Fruit fly (Drosophila melanogaster) whole organism, embryonic: ENCODE results near the gene Capr.
A peak's percentile ranks its signal among the peaks of the same experiment; 100 is the strongest.

Source experiments
- Atf6 ChIP-seq: fragments of 200-800 bp; sonication (Bioruptor generic); IDR thresholded peaks from 2 replicates; pipeline ENCODE4 v1.3.6; 2022; ENCODE audit warnings: missing biosample characterization, missing genetic modification characterization
- BEAF-32 ChIP-seq: fragments of 200-800 bp; sonication (Bioruptor generic); optimal IDR thresholded peaks from 3 replicates; lab custom pipeline; 2017; ENCODE audit warnings: missing biosample characterization, missing genetic modification characterization, mild to moderate bottlenecking, moderate library complexity, missing genetic modification reagents
- CG11560 ChIP-seq: fragments of 200-800 bp; sonication (Bioruptor generic); IDR thresholded peaks from 3 replicates; pipeline ENCODE4 v1.3.6; 2022; ENCODE audit warnings: missing biosample characterization, missing genetic modification characterization
- CG12744 ChIP-seq: fragments of 200-800 bp; sonication (Bioruptor generic); optimal IDR thresholded peaks from 2 replicates; lab custom pipeline; 2016; ENCODE audit warnings: missing biosample characterization, missing genetic modification characterization
- CG13123 ChIP-seq: fragments of 200-800 bp; sonication (Bioruptor generic); optimal IDR thresholded peaks from 2 replicates; lab custom pipeline; 2016; ENCODE audit warnings: missing biosample characterization, missing genetic modification characterization
- CG13287 ChIP-seq: fragments of 200-800 bp; sonication (Bioruptor generic); IDR thresholded peaks from 2 replicates; pipeline ENCODE4 v1.3.6; 2022; ENCODE audit warnings: missing biosample characterization, missing genetic modification characterization; ENCODE audit not compliant: partially characterized antibody
- CG17912 ChIP-seq: fragments of 200-800 bp; sonication (Bioruptor generic); optimal IDR thresholded peaks from 2 replicates; lab custom pipeline; 2018; ENCODE audit warnings: missing biosample characterization, mild to moderate bottlenecking, missing genetic modification characterization
- CG2120 ChIP-seq: fragments of 200-800 bp; sonication (Bioruptor generic); optimal IDR thresholded peaks from 3 replicates; lab custom pipeline; 2016; ENCODE audit warnings: missing biosample characterization, missing genetic modification characterization
- CG31224 ChIP-seq: fragments of 200-800 bp; sonication (Bioruptor generic); IDR thresholded peaks from 2 replicates; pipeline ENCODE4 v1.3.6; 2022; ENCODE audit warnings: missing biosample characterization, missing genetic modification characterization
- CG33213 ChIP-seq: fragments of 200-800 bp; sonication (Bioruptor generic); optimal IDR thresholded peaks from 3 replicates; lab custom pipeline; 2016; ENCODE audit warnings: missing biosample characterization, missing genetic modification characterization
- CG4404 ChIP-seq: fragments of 200-800 bp; sonication (Bioruptor generic); IDR thresholded peaks from 2 replicates; pipeline ENCODE4 v1.3.6; 2022; ENCODE audit warnings: missing biosample characterization, missing genetic modification characterization
- CG6175 ChIP-seq: fragments of 200-800 bp; sonication (Bioruptor generic); IDR thresholded peaks from 3 replicates; pipeline ENCODE4 v1.3.6; 2022; ENCODE audit warnings: missing biosample characterization, missing genetic modification characterization
- CG7839 ChIP-seq: fragments of 200-800 bp; sonication (Bioruptor generic); optimal IDR thresholded peaks from 3 replicates; lab custom pipeline; 2018; ENCODE audit warnings: missing biosample characterization, mild to moderate bottlenecking, missing genetic modification characterization, moderate library complexity
- CG8944 ChIP-seq: fragments of 200-800 bp; sonication (Bioruptor generic); optimal IDR thresholded peaks from 3 replicates; lab custom pipeline; 2016; ENCODE audit warnings: missing biosample characterization, missing genetic modification characterization
- CHES-1-like ChIP-seq: fragments of 200-800 bp; sonication (Bioruptor generic); optimal IDR thresholded peaks from 2 replicates; lab custom pipeline; 2016; ENCODE audit warnings: missing biosample characterization, missing genetic modification characterization
- CoRest ChIP-seq: fragments of 200-800 bp; sonication (Bioruptor generic); optimal IDR thresholded peaks from 3 replicates; lab custom pipeline; 2018; ENCODE audit warnings: missing biosample characterization, mild to moderate bottlenecking, missing genetic modification characterization, moderate library complexity
- Doc3 ChIP-seq: fragments of 200-800 bp; sonication (Bioruptor generic); IDR thresholded peaks from 3 replicates; pipeline ENCODE4 v1.3.6; 2022; ENCODE audit warnings: missing biosample characterization, missing genetic modification characterization; ENCODE audit not compliant: partially characterized antibody
- Eip74EF ChIP-seq, 2 experiments: fragments of 200-800 bp in 1 of 2; fragments of >200 bp in 1 of 2; sonication (Bioruptor generic) in 1 of 2; optimal IDR thresholded peaks; 2 replicates each; lab custom pipeline; 2017 to 2019; ENCODE audit warnings: missing biosample characterization in 2 of 2, missing genetic modification characterization in 2 of 2, mild to moderate bottlenecking in 1 of 2, moderate library complexity in 1 of 2
- GATAe ChIP-seq: fragments of 200-800 bp; sonication (Bioruptor generic); conservative IDR thresholded peaks from 2 replicates; pipeline ENCODE4 v1.3.6; 2022; ENCODE audit warnings: missing biosample characterization, missing genetic modification characterization
- HHEX ChIP-seq: fragments of 200-800 bp; sonication (Bioruptor generic); optimal IDR thresholded peaks from 3 replicates; lab custom pipeline; 2017; ENCODE audit warnings: missing biosample characterization, mild to moderate bottlenecking, missing genetic modification characterization, missing genetic modification reagents
- Meics ChIP-seq: fragments of 200-800 bp; sonication (Bioruptor generic); optimal IDR thresholded peaks from 2 replicates; lab custom pipeline; 2017; ENCODE audit warnings: missing biosample characterization, mild to moderate bottlenecking, missing genetic modification characterization
- NFAT ChIP-seq: fragments of 200-800 bp; sonication (Bioruptor generic); IDR thresholded peaks from 2 replicates; pipeline ENCODE4 v1.3.6; 2022; ENCODE audit warnings: missing biosample characterization, missing genetic modification characterization
- Nf-YA ChIP-seq: fragments of 200-800 bp; sonication (Bioruptor generic); IDR thresholded peaks from 2 replicates; pipeline ENCODE4 v1.3.6; 2022; ENCODE audit warnings: missing biosample characterization, missing genetic modification characterization
- Oli ChIP-seq: fragments of 200-800 bp; sonication (Bioruptor generic); optimal IDR thresholded peaks from 2 replicates; lab custom pipeline; 2018; ENCODE audit warnings: missing biosample characterization, mild to moderate bottlenecking, missing genetic modification characterization, moderate library complexity
- Spps ChIP-seq: fragments of 200-800 bp; sonication (Bioruptor generic); optimal IDR thresholded peaks from 2 replicates; lab custom pipeline; 2018; ENCODE audit warnings: missing biosample characterization, mild to moderate bottlenecking, missing genetic modification characterization
- Xbp1 ChIP-seq: fragments of 200-800 bp; sonication (Bioruptor generic); optimal IDR thresholded peaks from 3 replicates; lab custom pipeline; 2016; ENCODE audit warnings: missing biosample characterization, mild to moderate bottlenecking, missing genetic modification characterization
- YL-1 ChIP-seq: fragments of 200-800 bp; sonication (Bioruptor generic); optimal IDR thresholded peaks from 3 replicates; lab custom pipeline; 2017; ENCODE audit warnings: missing biosample characterization, mild to moderate bottlenecking, missing genetic modification characterization
- amos ChIP-seq: fragments of 200-800 bp; sonication (Bioruptor generic); IDR thresholded peaks from 2 replicates; pipeline ENCODE4 v1.3.6; 2022; ENCODE audit warnings: missing biosample characterization, missing genetic modification characterization; ENCODE audit not compliant: partially characterized antibody
- cato ChIP-seq: fragments of 200-800 bp; sonication (Bioruptor generic); optimal IDR thresholded peaks from 2 replicates; lab custom pipeline; 2016; ENCODE audit warnings: missing biosample characterization, missing genetic modification characterization, borderline replicate concordance
- crc ChIP-seq: fragments of 200-800 bp; sonication (Bioruptor generic); optimal IDR thresholded peaks from 2 replicates; lab custom pipeline; 2016; ENCODE audit warnings: missing biosample characterization, missing genetic modification characterization
- crp ChIP-seq, 2 experiments: fragments of 200-800 bp; sonication (Bioruptor generic); optimal IDR thresholded peaks; 2 replicates in 1 of 2; 3 replicates in 1 of 2; lab custom pipeline; 2017; ENCODE audit warnings: missing biosample characterization in 2 of 2, missing genetic modification characterization in 2 of 2, mild to moderate bottlenecking in 1 of 2, moderate library complexity in 1 of 2
- cwo ChIP-seq: fragments of 200-800 bp; sonication (Bioruptor generic); optimal IDR thresholded peaks from 3 replicates; lab custom pipeline; 2017; ENCODE audit warnings: missing biosample characterization, missing genetic modification characterization, mild to moderate bottlenecking, moderate library complexity, missing genetic modification reagents
- dmrt99B ChIP-seq: fragments of 200-800 bp; sonication (Bioruptor generic); optimal IDR thresholded peaks from 2 replicates; lab custom pipeline; 2018; ENCODE audit warnings: missing biosample characterization, mild to moderate bottlenecking, missing genetic modification characterization, moderate library complexity
- ewg ChIP-seq: fragments of 200-800 bp; sonication (Bioruptor generic); optimal IDR thresholded peaks from 3 replicates; lab custom pipeline; 2017; ENCODE audit warnings: mild to moderate bottlenecking, missing biosample characterization, missing genetic modification reagents, missing genetic modification characterization
- hkb ChIP-seq, 2 experiments: fragments of 200-800 bp in 1 of 2; fragments of >200 bp in 1 of 2; sonication (Bioruptor generic) in 1 of 2; IDR thresholded peaks in 1 of 2; optimal IDR thresholded peaks in 1 of 2; 2 replicates each; pipeline versions ENCODE4 v1.3.6 to Lab custom; 2017 to 2022; ENCODE audit warnings: missing biosample characterization in 1 of 2, missing genetic modification characterization in 1 of 2
- jumu ChIP-seq: fragments of 200-800 bp; sonication (Bioruptor generic); optimal IDR thresholded peaks from 3 replicates; lab custom pipeline; 2016; ENCODE audit warnings: missing biosample characterization, missing genetic modification characterization
- knrl ChIP-seq: fragments of 200-800 bp; sonication (Bioruptor generic); IDR thresholded peaks from 3 replicates; pipeline ENCODE4 v1.3.6; 2022; ENCODE audit warnings: missing biosample characterization, missing genetic modification characterization; ENCODE audit not compliant: partially characterized antibody
- lbe ChIP-seq: fragments of 200-800 bp; sonication (Bioruptor generic); optimal IDR thresholded peaks from 2 replicates; lab custom pipeline; 2016; ENCODE audit warnings: missing biosample characterization, mild to moderate bottlenecking, missing genetic modification characterization
- luna ChIP-seq: fragments of 200-800 bp; sonication (Bioruptor generic); optimal IDR thresholded peaks from 2 replicates; lab custom pipeline; 2016; ENCODE audit warnings: missing biosample characterization, missing genetic modification characterization
- mirr ChIP-seq: fragments of 200-800 bp; sonication (Bioruptor generic); optimal IDR thresholded peaks from 3 replicates; lab custom pipeline; 2018; ENCODE audit warnings: missing biosample characterization, mild to moderate bottlenecking, missing genetic modification characterization
- nmo ChIP-seq: fragments of 200-800 bp; sonication (Bioruptor generic); optimal IDR thresholded peaks from 2 replicates; lab custom pipeline; 2018; ENCODE audit warnings: missing biosample characterization, mild to moderate bottlenecking, missing genetic modification characterization, moderate library complexity
- nom ChIP-seq: fragments of 200-800 bp; sonication (Bioruptor generic); optimal IDR thresholded peaks from 2 replicates; lab custom pipeline; 2017; ENCODE audit warnings: missing biosample characterization, missing genetic modification characterization, mild to moderate bottlenecking, moderate library complexity, missing genetic modification reagents
- run ChIP-seq: fragments of 200-800 bp; sonication (Bioruptor generic); optimal IDR thresholded peaks from 3 replicates; lab custom pipeline; 2018; ENCODE audit warnings: missing biosample characterization, mild to moderate bottlenecking, missing genetic modification characterization
- salm ChIP-seq: fragments of 200-800 bp; sonication (Bioruptor generic); optimal IDR thresholded peaks from 2 replicates; lab custom pipeline; 2018; ENCODE audit warnings: missing biosample characterization, mild to moderate bottlenecking, missing genetic modification characterization
- sima ChIP-seq: fragments of 200-800 bp; sonication (Bioruptor generic); optimal IDR thresholded peaks from 2 replicates; lab custom pipeline; 2016; ENCODE audit warnings: missing biosample characterization, missing genetic modification characterization
- tna ChIP-seq: fragments of 200-800 bp; sonication (Bioruptor generic); IDR thresholded peaks from 2 replicates; pipeline ENCODE4 v1.3.6; 2022; ENCODE audit warnings: missing biosample characterization, missing genetic modification characterization; ENCODE audit not compliant: partially characterized antibody
- ttk ChIP-seq: fragments of 200-800 bp; sonication (Bioruptor generic); IDR thresholded peaks from 2 replicates; pipeline ENCODE4 v2.1.2; 2022; ENCODE audit warnings: missing biosample characterization, missing genetic modification characterization
- vvl ChIP-seq: fragments of 200-800 bp; sonication (Bioruptor generic); IDR thresholded peaks from 2 replicates; pipeline ENCODE4 v1.3.6; 2022; ENCODE audit warnings: missing biosample characterization, missing genetic modification characterization
- yki ChIP-seq: fragments of >200 bp; optimal IDR thresholded peaks from 3 replicates; lab custom pipeline; 2018

The Capr gene

DNA sequence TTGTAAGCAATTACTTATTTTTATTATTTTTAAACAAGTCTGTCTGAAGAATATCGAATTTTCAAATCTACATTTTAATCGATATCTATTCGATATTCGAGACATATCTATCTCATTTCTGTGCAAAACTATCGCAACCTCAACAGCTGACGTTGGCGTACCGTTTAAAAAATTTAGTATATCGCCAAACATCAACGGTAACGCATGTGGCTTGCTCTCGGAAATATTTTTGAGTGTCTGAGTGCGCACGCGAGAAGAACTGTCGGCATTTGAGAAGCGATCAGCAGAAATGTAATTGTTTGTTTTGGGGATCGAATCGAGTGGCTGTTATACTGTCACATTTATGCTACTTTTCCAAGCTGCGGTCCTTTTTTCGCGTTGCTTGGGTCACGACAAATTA lies 47.3 kb downstream of the Capr start, which contains the start of gene MYPT-75D (continued):
- TF ChIP-seq CG7839 (tag; lab: Kevin White, UChicago) = peak; percentile 32
- TF ChIP-seq ewg (GFP tag; lab: Kevin White, UChicago) = no peak
- no peak for TF ChIP-seq GATAe (GFP tag; lab: Robert Waterston, UW)
- TF ChIP-seq mirr (GFP tag; lab: Kevin White, UChicago) = peak; percentile 44
- peak; percentile 96 for TF ChIP-seq amos (GFP tag; lab: Robert Waterston, UW)
- TF ChIP-seq YL-1 (GFP tag; lab: Kevin White, UChicago) = peak; percentile 28
- peak; percentile 4 for TF ChIP-seq CG2120
- TF ChIP-seq CoRest (tag; lab: Kevin White, UChicago) = no peak
- TF ChIP-seq Doc3 (GFP tag; lab: Robert Waterston, UW) = peak; percentile 92
- TF ChIP-seq luna = peak; percentile 30
- TF ChIP-seq CG8944 (GFP tag; lab: Kevin White, UChicago) = no peak
- TF ChIP-seq NFAT (GFP tag; lab: Robert Waterston, UW) = peak; percentile 46; the same call in 1 of the 2 replicates
- peak; percentile 89 for TF ChIP-seq tna
- peak; percentile 95 for TF ChIP-seq CG13287
- no peak for TF ChIP-seq ttk (GFP tag; lab: Robert Waterston, UW)
- peak; percentile 13; the same call in 1 of the 2 replicates for TF ChIP-seq Nf-YA
- no peak for TF ChIP-seq HHEX (GFP tag; lab: Kevin White, UChicago)
- no peak for TF ChIP-seq sima (GFP tag; lab: Kevin White, UChicago)
- peak; percentile 96 for TF ChIP-seq CG11560 (tag; lab: Robert Waterston, UW)
- TF ChIP-seq knrl = peak; percentile 80
- TF ChIP-seq CG4404 = no peak
- TF ChIP-seq CHES-1-like (GFP tag; lab: Kevin White, UChicago) = peak; percentile 62
- no peak for TF ChIP-seq run (tag; lab: Kevin White, UChicago)
- TF ChIP-seq cato (GFP tag; lab: Kevin White, UChicago) = no peak
- TF ChIP-seq CG17912 = peak; percentile 36
- no peak for TF ChIP-seq CG13123 (GFP tag; lab: Kevin White, UChicago)
- no peak for TF ChIP-seq jumu (GFP tag; lab: Kevin White, UChicago)
- TF ChIP-seq nmo (GFP tag; lab: Kevin White, UChicago) = peak; percentile 44
- TF ChIP-seq yki (lab: Kevin White, UChicago) = no peak
- TF ChIP-seq crp (GFP tag; optimal IDR thresholded peaks at IDR 0.05; lab: Kevin White, UChicago) = peak; percentile 57 to 95
- TF ChIP-seq salm (tag; lab: Kevin White, UChicago) = peak; percentile 5
- TF ChIP-seq BEAF-32 (GFP tag; lab: Kevin White, UChicago) = peak; percentile 89
- TF ChIP-seq dmrt99B (tag; lab: Kevin White, UChicago) = no peak
- TF ChIP-seq cwo (GFP tag; lab: Kevin White, UChicago) = peak; percentile 37
- peak in 1 of 2 experiments; percentile 19 for TF ChIP-seq Eip74EF (GFP tag; optimal IDR thresholded peaks at IDR 0.05; lab: Kevin White, UChicago)
- no peak for TF ChIP-seq CG6175
- peak; percentile 30 for TF ChIP-seq CG33213 (GFP tag; lab: Kevin White, UChicago)
- no peak for TF ChIP-seq Spps (tag; lab: Kevin White, UChicago)
- TF ChIP-seq CG12744 (GFP tag; lab: Kevin White, UChicago) = no peak
- no peak for TF ChIP-seq hkb (optimal IDR thresholded peaks at IDR 0.05; lab: Kevin White, UChicago)
- peak; percentile 11; the same call in 1 of the 2 replicates for TF ChIP-seq hkb (GFP tag; IDR thresholded peaks at IDR 0.05; lab: Robert Waterston, UW)
- peak; percentile 14 for TF ChIP-seq lbe (GFP tag; lab: Kevin White, UChicago)
- TF ChIP-seq CG31224 = no peak
- peak; percentile 37; the same call in 1 of the 2 replicates for TF ChIP-seq Atf6 (GFP tag; lab: Robert Waterston, UW)
- peak; percentile 47 for TF ChIP-seq Meics
- TF ChIP-seq Oli (tag; lab: Kevin White, UChicago) = no peak
- TF ChIP-seq vvl (GFP tag; lab: Robert Waterston, UW) = peak; percentile 49
- no peak for TF ChIP-seq crc (GFP tag; lab: Kevin White, UChicago)
- TF ChIP-seq Xbp1 (GFP tag; lab: Kevin White, UChicago) = peak; percentile 10
- peak; percentile 35 for TF ChIP-seq nom (GFP tag; lab: Kevin White, UChicago)
